Worm (Caenorhabditis elegans) whole organism, early embryonic: Measurements from ENCODE around the gene nhr-153.

Source experiments
- B0310.2 ChIP-seq: sonication (generic microtip); optimal IDR thresholded peaks from 2 replicates; lab custom pipeline; 2016; ENCODE audit warnings: mild to moderate bottlenecking, missing genetic modification characterization, missing compliant biosample characterization
- F13C5.2 ChIP-seq: sonication (generic microtip); optimal IDR thresholded peaks from 2 replicates; lab custom pipeline; 2017; ENCODE audit warnings: mild to moderate bottlenecking, missing genetic modification characterization, inconsistent platforms, missing compliant biosample characterization
- aly-1 ChIP-seq: sonication (generic microtip); optimal IDR thresholded peaks from 2 replicates; lab custom pipeline; 2016; ENCODE audit warnings: missing genetic modification characterization, missing compliant biosample characterization
- ama-1 ChIP-seq: fragments of 150-350 bp; optimal IDR thresholded peaks from 2 replicates; lab custom pipeline; 2014
- ceh-13 ChIP-seq: fragments of 200-800 bp; sonication (Bioruptor generic); optimal IDR thresholded peaks from 2 replicates; lab custom pipeline; 2018; ENCODE audit warnings: mild to moderate bottlenecking, missing genetic modification characterization, missing compliant biosample characterization
- ceh-36 ChIP-seq: sonication (generic microtip); optimal IDR thresholded peaks from 2 replicates; lab custom pipeline; 2016; ENCODE audit warnings: missing genetic modification characterization, inconsistent platforms, missing compliant biosample characterization
- ets-7 ChIP-seq: sonication (generic microtip); optimal IDR thresholded peaks from 2 replicates; lab custom pipeline; 2016; ENCODE audit warnings: missing genotype, missing genetic modification characterization, missing compliant biosample characterization
- flt-1 ChIP-seq: fragments of 200-800 bp; sonication (Bioruptor generic); IDR thresholded peaks from 2 replicates; pipeline ENCODE4 v1.3.6; 2022; ENCODE audit warnings: missing genetic modification characterization, missing compliant biosample characterization
- hmbx-1 ChIP-seq: sonication (generic microtip); optimal IDR thresholded peaks from 2 replicates; lab custom pipeline; 2016; ENCODE audit warnings: mild to moderate bottlenecking, missing genetic modification characterization, missing compliant biosample characterization
- hmg-4 ChIP-seq: fragments of 200-800 bp; sonication (Bioruptor generic); optimal IDR thresholded peaks from 2 replicates; lab custom pipeline; 2018; ENCODE audit warnings: mild to moderate bottlenecking, missing genetic modification characterization, missing compliant biosample characterization
- hnd-1 ChIP-seq: sonication (generic microtip); optimal IDR thresholded peaks from 2 replicates; lab custom pipeline; 2016; ENCODE audit warnings: missing genetic modification characterization, missing compliant biosample characterization
- pes-1 ChIP-seq: fragments of 200-800 bp; sonication (Bioruptor generic); IDR thresholded peaks from 2 replicates; pipeline ENCODE4 v1.3.6; 2022; ENCODE audit warnings: missing genetic modification reagents, missing genetic modification characterization, missing compliant biosample characterization
- scrt-1 ChIP-seq: fragments of 200-800 bp; sonication (Bioruptor generic); IDR thresholded peaks from 2 replicates; pipeline ENCODE4 v1.3.6; 2022; ENCODE audit warnings: missing genetic modification characterization, missing compliant biosample characterization
- sea-1 ChIP-seq: fragments of 200-800 bp; sonication (Bioruptor generic); conservative IDR thresholded peaks from 2 replicates; pipeline ENCODE4 v1.3.6; 2022; ENCODE audit warnings: missing genetic modification characterization, missing compliant biosample characterization
- tbx-11 ChIP-seq: fragments of 200-800 bp; sonication (Bioruptor generic); IDR thresholded peaks from 2 replicates; pipeline ENCODE4 v1.3.6; 2022; ENCODE audit warnings: missing genetic modification characterization, missing compliant biosample characterization
- tbx-37 ChIP-seq: fragments of 200-800 bp; sonication (Bioruptor generic); conservative IDR thresholded peaks from 2 replicates; pipeline ENCODE4 v1.3.6; 2022; ENCODE audit warnings: missing genetic modification reagents, missing genetic modification characterization, missing compliant biosample characterization
- tra-4 ChIP-seq: sonication (generic microtip); optimal IDR thresholded peaks from 2 replicates; lab custom pipeline; 2017; ENCODE audit warnings: missing genetic modification characterization, missing compliant biosample characterization

The nhr-153 gene

DNA sequence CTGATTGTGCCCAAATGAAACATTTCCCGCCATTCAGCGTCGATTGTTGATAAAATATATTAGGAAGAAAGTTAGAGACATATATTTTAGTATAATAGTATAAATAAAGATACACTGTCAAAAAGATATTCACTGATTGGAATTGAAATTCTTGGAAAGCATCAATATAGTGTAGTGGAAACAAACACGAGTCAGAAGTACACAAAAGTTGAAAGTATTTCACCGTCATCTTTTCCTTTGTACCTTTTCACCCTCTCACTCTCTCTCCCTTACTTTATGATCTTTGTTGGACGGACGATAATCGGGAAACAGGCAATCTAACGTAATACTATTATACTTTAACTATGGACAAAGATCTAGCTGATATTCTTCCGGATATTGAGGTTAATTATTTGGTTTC lies 10.0 kb upstream of the nhr-153 start, which contains the start of gene nhr-208:
TSS of gene nhr-208 (plus strand) at position 288 of the 400 bp plus-strand sequence.
- TF ChIP-seq flt-1 (GFP tag; lab: Robert Waterston, UW): no peak
- TF ChIP-seq hnd-1 (tag; lab: Kevin White, UChicago): no peak
- TF ChIP-seq aly-1: no peak
- TF ChIP-seq sea-1 (GFP tag; lab: Robert Waterston, UW): no peak
- TF ChIP-seq ceh-36 (tag; lab: Kevin White, UChicago): no peak
- TF ChIP-seq ceh-13 (GFP tag; lab: Kevin White, UChicago): no peak
- no peak for TF ChIP-seq tbx-11
- TF ChIP-seq tbx-37 (GFP tag; lab: Robert Waterston, UW): no peak
- no peak for TF ChIP-seq ama-1
- no peak for TF ChIP-seq F13C5.2 (tag; lab: Kevin White, UChicago)
- TF ChIP-seq hmg-4 (GFP tag; lab: Kevin White, UChicago): no peak
- TF ChIP-seq B0310.2 (tag; lab: Kevin White, UChicago): no peak
- no peak for TF ChIP-seq tra-4
- TF ChIP-seq ets-7: no peak

DNA sequence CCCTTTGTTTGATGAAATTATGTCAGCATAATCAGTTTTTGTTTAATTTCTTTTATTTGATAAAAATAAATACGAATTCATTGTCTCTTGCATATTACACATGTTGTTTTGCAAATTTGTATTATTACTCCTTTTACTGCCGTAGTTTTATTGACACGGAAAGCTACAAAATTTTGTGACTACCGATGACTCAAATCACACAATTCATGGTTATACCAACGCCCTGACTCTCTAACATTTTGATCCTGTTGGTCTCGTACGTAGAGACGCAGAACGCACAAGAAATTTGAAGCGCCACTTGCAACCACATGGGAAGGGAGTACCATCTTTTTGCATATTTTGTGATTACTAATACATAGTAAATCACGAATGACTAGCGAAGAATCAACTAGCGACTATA lies 8.2 kb upstream of the nhr-153 start, which contains the start of gene nhr-207:
TSS of gene nhr-207 (plus strand) at position 282 of the 400 bp plus-strand sequence.
- TF ChIP-seq ets-7: no peak
- no peak for TF ChIP-seq flt-1 (GFP tag; lab: Robert Waterston, UW)
- TF ChIP-seq hmg-4 (GFP tag; lab: Kevin White, UChicago): no peak
- no peak for TF ChIP-seq sea-1 (GFP tag; lab: Robert Waterston, UW)
- no peak for TF ChIP-seq ceh-36 (tag; lab: Kevin White, UChicago)
- TF ChIP-seq scrt-1: no peak
- TF ChIP-seq pes-1 (GFP tag; lab: Robert Waterston, UW): no peak
- no peak for TF ChIP-seq ceh-13 (GFP tag; lab: Kevin White, UChicago)
- no peak for TF ChIP-seq ama-1
- TF ChIP-seq tbx-37 (GFP tag; lab: Robert Waterston, UW): no peak
- no peak for TF ChIP-seq tbx-11
- no peak for TF ChIP-seq hnd-1 (tag; lab: Kevin White, UChicago)
- no peak for TF ChIP-seq B0310.2 (tag; lab: Kevin White, UChicago)
- TF ChIP-seq tra-4: no peak
- TF ChIP-seq hmbx-1 (tag; lab: Kevin White, UChicago): no peak
- no peak for TF ChIP-seq F13C5.2 (tag; lab: Kevin White, UChicago)
- no peak for TF ChIP-seq aly-1

DNA sequence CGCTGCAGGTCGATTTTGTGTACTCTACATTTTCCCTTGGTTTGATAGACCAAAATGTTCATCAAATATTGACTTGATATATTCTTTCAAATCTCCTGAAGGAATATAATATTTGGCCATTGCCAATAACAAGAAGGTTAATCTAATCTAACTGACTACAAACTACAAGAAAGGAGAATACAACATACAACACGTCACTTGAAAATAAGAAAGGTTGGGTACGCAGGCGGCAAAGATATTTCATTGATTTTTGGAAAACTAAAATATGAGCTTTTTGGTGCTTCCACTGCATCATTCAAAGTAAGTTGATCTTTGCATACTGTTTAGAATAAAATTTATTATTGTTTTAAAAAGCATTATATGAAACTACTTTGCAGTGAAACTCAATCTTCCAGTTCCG lies 5.9 kb upstream of the nhr-153 start, which contains the start of gene nhr-209:
TSS of gene nhr-209 (plus strand) at position 27 of the 400 bp plus-strand sequence.
- TF ChIP-seq flt-1 (GFP tag; lab: Robert Waterston, UW): no peak
- TF ChIP-seq tbx-11: no peak
- no peak for TF ChIP-seq tbx-37 (GFP tag; lab: Robert Waterston, UW)

DNA sequence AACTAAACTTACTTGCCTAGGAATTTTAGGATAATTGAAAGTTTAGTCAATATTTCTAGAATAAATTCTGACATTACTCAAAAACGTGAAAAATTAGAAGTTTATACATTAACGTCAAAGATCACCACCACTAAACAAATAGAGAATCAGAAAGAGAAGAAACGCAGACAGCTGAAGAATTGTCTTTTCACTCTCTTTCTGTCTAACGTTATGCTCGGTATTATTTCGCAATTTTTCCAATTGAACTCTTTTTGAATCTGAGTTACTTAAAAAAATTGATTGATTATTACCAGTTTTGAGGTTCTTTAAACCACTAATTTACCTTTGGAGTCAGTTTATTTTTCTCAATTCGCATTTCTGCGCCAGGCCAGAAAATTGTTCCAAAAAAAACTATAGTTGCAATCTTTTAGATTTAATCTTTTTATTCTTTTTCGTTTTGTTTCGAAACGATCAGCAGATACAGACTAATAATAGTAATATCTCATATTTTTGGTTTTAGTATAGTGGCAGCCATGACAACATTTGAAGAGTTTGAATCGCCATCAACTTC lies 3.2 kb upstream of the nhr-153 start, which contains the start of gene nhr-154:
TSS of gene nhr-154 (plus strand) at position 500 of the 550 bp plus-strand sequence.
- TF ChIP-seq hmbx-1 (tag; lab: Kevin White, UChicago) (no peak), tra-4 (no peak), pes-1 (GFP tag; lab: Robert Waterston, UW) (no peak), tbx-11 (no peak)

DNA sequence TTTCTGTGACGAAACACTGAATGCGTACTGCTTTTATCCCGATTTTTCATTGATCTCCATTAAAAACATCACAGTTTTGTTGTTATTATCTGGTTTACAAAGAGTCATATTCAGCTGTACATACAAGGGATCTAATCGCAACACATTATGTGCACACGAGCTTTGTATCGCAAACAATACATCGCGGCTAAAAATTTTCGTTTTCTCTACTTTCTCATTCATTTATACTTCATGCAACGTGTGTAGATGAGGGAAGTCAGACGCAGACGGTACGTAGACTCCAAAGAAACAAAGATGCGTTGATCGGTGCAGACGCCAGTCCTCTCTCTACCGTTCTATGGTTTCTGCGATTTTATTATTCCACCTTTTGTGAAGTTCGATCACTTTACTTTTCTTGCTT lies 2.8 kb downstream of the nhr-153 start, which contains the start of gene nhr-136:
TSS of gene nhr-136 (plus strand) at position 301 of the 400 bp plus-strand sequence.
- no peak for TF ChIP-seq tbx-37 (GFP tag; lab: Robert Waterston, UW)
- no peak for TF ChIP-seq ceh-13 (GFP tag; lab: Kevin White, UChicago)
- TF ChIP-seq ceh-36 (tag; lab: Kevin White, UChicago): no peak
- no peak for TF ChIP-seq hmg-4 (GFP tag; lab: Kevin White, UChicago)

DNA sequence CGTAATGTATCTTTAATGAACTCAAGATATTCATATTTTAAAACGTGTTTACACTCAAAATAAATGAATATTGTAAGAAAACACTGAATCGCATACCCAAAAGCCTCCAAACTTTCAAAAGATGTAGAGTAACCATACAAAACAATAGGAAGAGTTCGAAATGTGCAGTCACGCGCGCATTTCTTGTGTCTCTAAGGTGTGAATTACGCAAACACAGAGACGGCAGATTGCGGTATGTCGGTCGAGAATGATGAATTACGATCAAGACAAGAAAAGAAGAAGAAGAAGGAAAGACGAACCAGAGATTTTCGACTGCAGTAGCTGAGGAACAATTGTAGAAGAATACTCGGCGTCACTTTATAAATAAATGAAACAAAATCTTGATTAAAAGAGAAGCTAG lies 7.4 kb downstream of the nhr-153 start, which contains the start of gene lhpp-1:
TSS of gene lhpp-1 (minus strand) at position 354 of the 400 bp plus-strand sequence.
- TF ChIP-seq tra-4 (no peak), hmbx-1 (tag; lab: Kevin White, UChicago) (no peak), F13C5.2 (tag; lab: Kevin White, UChicago) (no peak), ama-1 (no peak), tbx-37 (GFP tag; lab: Robert Waterston, UW) (no peak), B0310.2 (tag; lab: Kevin White, UChicago) (no peak), scrt-1 (no peak), ets-7 (no peak), hmg-4 (GFP tag; lab: Kevin White, UChicago) (no peak), flt-1 (GFP tag; lab: Robert Waterston, UW) (no peak), ceh-36 (tag; lab: Kevin White, UChicago) (no peak), hnd-1 (tag; lab: Kevin White, UChicago) (no peak), tbx-11 (no peak), ceh-13 (GFP tag; lab: Kevin White, UChicago) (no peak), aly-1 (no peak)

DNA sequence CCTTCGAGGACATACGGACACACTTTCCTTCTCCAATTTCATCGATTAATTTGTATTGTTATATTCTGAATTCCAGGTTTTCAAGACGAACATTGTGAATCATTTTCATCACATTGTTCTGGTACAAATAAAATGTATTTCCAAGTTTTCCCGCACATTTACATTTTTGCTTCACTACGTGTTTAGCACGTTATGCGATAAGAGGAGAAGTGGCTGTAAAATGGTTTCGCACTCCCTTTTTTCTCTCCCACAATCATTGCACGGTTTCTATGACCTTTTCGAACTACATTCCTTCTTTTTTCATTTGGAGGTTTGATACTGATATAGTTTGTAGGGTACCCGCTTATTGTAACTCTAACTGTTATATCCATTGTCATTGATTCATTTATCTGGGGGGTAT lies 9.7 kb downstream of the nhr-153 start:
- TF ChIP-seq aly-1 (no peak), pes-1 (GFP tag; lab: Robert Waterston, UW) (no peak), tra-4 (no peak), ceh-36 (tag; lab: Kevin White, UChicago) (no peak), ceh-13 (GFP tag; lab: Kevin White, UChicago) (no peak), ama-1 (no peak), B0310.2 (tag; lab: Kevin White, UChicago) (no peak), ets-7 (no peak), hnd-1 (tag; lab: Kevin White, UChicago) (no peak), hmbx-1 (tag; lab: Kevin White, UChicago) (no peak)

DNA sequence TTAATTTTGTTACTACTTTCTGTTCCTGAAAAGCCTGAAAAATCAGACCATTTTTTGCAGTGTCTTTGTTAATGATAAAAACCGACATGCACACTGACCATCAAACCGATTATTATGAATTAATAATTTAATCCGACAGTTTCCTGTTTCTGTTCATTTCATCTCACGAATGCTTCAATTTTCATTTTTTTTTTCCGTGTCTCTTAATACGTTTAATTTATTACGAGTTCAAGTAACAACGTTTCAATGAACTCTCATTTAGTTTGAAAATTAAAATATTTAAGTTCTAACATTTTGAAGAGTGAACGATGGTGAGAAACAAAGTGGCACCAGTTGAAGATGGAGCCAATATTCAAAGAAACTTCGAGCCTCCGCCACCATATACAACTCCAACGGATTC lies 10.7 kb downstream of the nhr-153 start, which contains the start of gene spin-1:
TSS of gene spin-1 (plus strand) at position 301 of the 400 bp plus-strand sequence.
- TF ChIP-seq F13C5.2 (tag; lab: Kevin White, UChicago) (no peak), hmbx-1 (tag; lab: Kevin White, UChicago) (no peak), hmg-4 (GFP tag; lab: Kevin White, UChicago) (no peak), aly-1 (no peak), pes-1 (GFP tag; lab: Robert Waterston, UW) (no peak), ceh-36 (tag; lab: Kevin White, UChicago) (no peak), hnd-1 (tag; lab: Kevin White, UChicago) (no peak), ets-7 (no peak), ama-1 (no peak), B0310.2 (tag; lab: Kevin White, UChicago) (no peak), sea-1 (GFP tag; lab: Robert Waterston, UW) (no peak), tbx-37 (GFP tag; lab: Robert Waterston, UW) (no peak), tra-4 (no peak), tbx-11 (no peak), flt-1 (GFP tag; lab: Robert Waterston, UW) (no peak), ceh-13 (GFP tag; lab: Kevin White, UChicago) (no peak), scrt-1 (no peak)
